Worm (Caenorhabditis elegans) whole organism, young adult: ENCODE measurements around the gene ptr-24.

Source experiments
- B0019.2 ChIP-seq: fragments of 200-800 bp; sonication (Bioruptor generic); conservative IDR thresholded peaks from 2 replicates; pipeline ENCODE4 v1.3.6; 2022; ENCODE audit warnings: missing genetic modification reagents, missing genetic modification characterization, missing compliant biosample characterization
- B0035.1 ChIP-seq: sonication (generic microtip); optimal IDR thresholded peaks from 2 replicates; lab custom pipeline; 2016; ENCODE audit warnings: missing genetic modification characterization, mild to moderate bottlenecking, missing compliant biosample characterization, missing genotype, missing genetic modification reagents
- B0336.3 ChIP-seq: fragments of 200-800 bp; sonication (Bioruptor generic); IDR thresholded peaks from 2 replicates; pipeline ENCODE4 v1.3.6; 2022; ENCODE audit warnings: missing genetic modification characterization, missing compliant biosample characterization
- D2030.7 ChIP-seq: fragments of 200-800 bp; sonication (Bioruptor generic); IDR thresholded peaks from 2 replicates; pipeline ENCODE4 v1.3.6; 2022; ENCODE audit warnings: missing genetic modification reagents, missing genetic modification characterization, missing compliant biosample characterization
- F10E7.11 ChIP-seq: sonication (generic microtip); optimal IDR thresholded peaks from 2 replicates; lab custom pipeline; 2017; ENCODE audit warnings: mild to moderate bottlenecking, missing genetic modification characterization, moderate library complexity, missing compliant biosample characterization
- F23B12.7 ChIP-seq: sonication (generic microtip); optimal IDR thresholded peaks from 2 replicates; lab custom pipeline; 2017; ENCODE audit warnings: missing genetic modification characterization, mild to moderate bottlenecking, missing compliant biosample characterization, antibody characterized with exemption, moderate library complexity; ENCODE audit not compliant: insufficient read depth
- F55B11.4 ChIP-seq: sonication (generic microtip); optimal IDR thresholded peaks from 2 replicates; lab custom pipeline; 2016; ENCODE audit warnings: missing compliant biosample characterization, missing genetic modification characterization, borderline replicate concordance; ENCODE audit not compliant: insufficient read depth
- F57C9.4 ChIP-seq: sonication (generic microtip); optimal IDR thresholded peaks from 2 replicates; lab custom pipeline; 2017; ENCODE audit warnings: mild to moderate bottlenecking, missing genetic modification characterization, missing compliant biosample characterization
- K11D2.4 ChIP-seq: fragments of 200-800 bp; sonication (Bioruptor generic); IDR thresholded peaks from 2 replicates; pipeline ENCODE4 v1.3.6; 2022; ENCODE audit warnings: missing genetic modification reagents, missing genetic modification characterization, missing compliant biosample characterization
- akir-1 ChIP-seq: fragments of 200-800 bp; sonication (Bioruptor generic); optimal IDR thresholded peaks from 2 replicates; lab custom pipeline; 2018; ENCODE audit warnings: mild to moderate bottlenecking, missing genetic modification characterization, moderate library complexity, missing compliant biosample characterization
- ama-1 ChIP-seq, 3 experiments: fragments of 150-350 bp in 1 of 3; sonication (generic microtip) in 2 of 3; optimal IDR thresholded peaks; 2 replicates each; lab custom pipeline; 2014 to 2018; ENCODE audit warnings: missing biosample characterization in 2 of 3, missing genetic modification characterization in 2 of 3, missing genetic modification reagents in 2 of 3
- aptf-3 ChIP-seq: fragments of 200-800 bp; sonication (Bioruptor generic); IDR thresholded peaks from 2 replicates; pipeline ENCODE4 v1.3.6; 2022; ENCODE audit warnings: missing genetic modification characterization, missing compliant biosample characterization
- attf-3 ChIP-seq: fragments of 200-800 bp; sonication (Bioruptor generic); conservative IDR thresholded peaks from 2 replicates; pipeline ENCODE4 v1.3.6; 2022; ENCODE audit warnings: missing genetic modification reagents, missing genetic modification characterization, missing compliant biosample characterization
- attf-5 ChIP-seq: fragments of 200-800 bp; sonication (Bioruptor generic); optimal IDR thresholded peaks from 2 replicates; lab custom pipeline; 2018; ENCODE audit warnings: mild to moderate bottlenecking, missing genetic modification characterization, missing compliant biosample characterization
- attf-6 ChIP-seq: fragments of 200-800 bp; sonication (Bioruptor generic); IDR thresholded peaks from 2 replicates; pipeline ENCODE4 v1.3.6; 2022; ENCODE audit warnings: missing genetic modification reagents, missing genetic modification characterization, missing compliant biosample characterization
- ccch-3 ChIP-seq: fragments of 200-800 bp; sonication (Bioruptor generic); optimal IDR thresholded peaks from 2 replicates; lab custom pipeline; 2018; ENCODE audit warnings: mild to moderate bottlenecking, missing genetic modification characterization, missing compliant biosample characterization
- cebp-1 ChIP-seq, 2 experiments: fragments of 200-800 bp in 1 of 2; sonication (Bioruptor generic) in 1 of 2; sonication (generic microtip) in 1 of 2; IDR thresholded peaks in 1 of 2; optimal IDR thresholded peaks in 1 of 2; 2 replicates each; pipeline versions ENCODE4 v1.3.6 to Lab custom; 2017 to 2022; ENCODE audit warnings: missing compliant biosample characterization in 2 of 2, missing genetic modification characterization in 2 of 2, mild to moderate bottlenecking in 1 of 2, missing genetic modification reagents in 1 of 2, moderate library complexity in 1 of 2
- ceh-58 ChIP-seq: fragments of 200-800 bp; sonication (Bioruptor generic); IDR thresholded peaks from 2 replicates; pipeline ENCODE4 v1.3.6; 2022; ENCODE audit warnings: missing genetic modification characterization, missing compliant biosample characterization
- ceh-79 ChIP-seq: sonication (generic microtip); optimal IDR thresholded peaks from 2 replicates; lab custom pipeline; 2017; ENCODE audit warnings: mild to moderate bottlenecking, missing genetic modification characterization, missing compliant biosample characterization
- chd-7 ChIP-seq: sonication (generic microtip); optimal IDR thresholded peaks from 2 replicates; lab custom pipeline; 2016; ENCODE audit warnings: mild to moderate bottlenecking, missing genetic modification characterization, moderate library complexity, missing compliant biosample characterization
- dpl-1 ChIP-seq: fragments of 150-350 bp; optimal IDR thresholded peaks from 2 replicates; lab custom pipeline; 2014; ENCODE audit warnings: missing biosample characterization, missing genetic modification reagents, missing genetic modification characterization
- efl-1 ChIP-seq: fragments of 150-350 bp; optimal IDR thresholded peaks from 2 replicates; lab custom pipeline; 2014; ENCODE audit warnings: missing biosample characterization, missing genetic modification reagents, missing genetic modification characterization
- ekl-4 ChIP-seq: fragments of 200-800 bp; sonication (Bioruptor generic); IDR thresholded peaks from 2 replicates; pipeline ENCODE4 v1.3.6; 2022; ENCODE audit warnings: missing genetic modification reagents, missing genetic modification characterization, missing compliant biosample characterization
- ets-4 ChIP-seq: fragments of 200-800 bp; sonication (Bioruptor generic); optimal IDR thresholded peaks from 2 replicates; lab custom pipeline; 2018; ENCODE audit warnings: mild to moderate bottlenecking, missing genetic modification characterization, missing compliant biosample characterization
- fkh-3 ChIP-seq: sonication (generic microtip); optimal IDR thresholded peaks from 2 replicates; lab custom pipeline; 2016; ENCODE audit warnings: mild to moderate bottlenecking, missing genetic modification characterization, missing compliant biosample characterization
- him-1 ChIP-seq: sonication (generic microtip); optimal IDR thresholded peaks from 2 replicates; lab custom pipeline; 2016; ENCODE audit warnings: missing genotype, missing genetic modification reagents, missing genetic modification characterization, missing compliant biosample characterization
- hlh-12 ChIP-seq: sonication (generic microtip); optimal IDR thresholded peaks from 2 replicates; lab custom pipeline; 2016; ENCODE audit warnings: missing genetic modification characterization, missing compliant biosample characterization
- hrde-1 ChIP-seq: sonication (generic microtip); optimal IDR thresholded peaks from 2 replicates; lab custom pipeline; 2016; ENCODE audit warnings: missing genetic modification characterization, mild to moderate bottlenecking, missing compliant biosample characterization, moderate library complexity, missing genotype, missing genetic modification reagents, borderline replicate concordance
- lag-1 ChIP-seq: fragments of 200-800 bp; sonication (Bioruptor generic); IDR thresholded peaks from 2 replicates; pipeline ENCODE4 v1.3.6; 2022; ENCODE audit warnings: missing genetic modification reagents, missing genetic modification characterization, missing compliant biosample characterization
- let-526 ChIP-seq: fragments of 200-800 bp; sonication (Bioruptor generic); IDR thresholded peaks from 2 replicates; pipeline ENCODE4 v1.3.6; 2022; ENCODE audit warnings: missing genetic modification reagents, missing genetic modification characterization, missing compliant biosample characterization
- lin-26 ChIP-seq: fragments of 200-800 bp; sonication (Bioruptor generic); IDR thresholded peaks from 2 replicates; pipeline ENCODE4 v1.3.6; 2022; ENCODE audit warnings: missing genetic modification reagents, missing genetic modification characterization, missing compliant biosample characterization
- lir-1 ChIP-seq: fragments of 200-800 bp; sonication (Bioruptor generic); conservative IDR thresholded peaks from 2 replicates; pipeline ENCODE4 v1.3.6; 2022; ENCODE audit warnings: missing genetic modification reagents, missing genetic modification characterization, missing compliant biosample characterization
- madf-6 ChIP-seq: fragments of 200-800 bp; sonication (Bioruptor generic); IDR thresholded peaks from 2 replicates; pipeline ENCODE4 v1.3.6; 2022; ENCODE audit warnings: missing genetic modification reagents, missing genetic modification characterization, missing compliant biosample characterization
- mcd-1 ChIP-seq: fragments of 200-800 bp; sonication (Bioruptor generic); IDR thresholded peaks from 2 replicates; pipeline ENCODE4 v1.3.6; 2022; ENCODE audit warnings: missing genetic modification reagents, missing genetic modification characterization, missing compliant biosample characterization
- mel-28 ChIP-seq: sonication (generic microtip); optimal IDR thresholded peaks from 2 replicates; lab custom pipeline; 2016; ENCODE audit warnings: borderline replicate concordance, mild to moderate bottlenecking, missing genetic modification characterization, missing compliant biosample characterization
- nhr-120 ChIP-seq: fragments of 200-800 bp; sonication (Bioruptor generic); IDR thresholded peaks from 2 replicates; pipeline ENCODE4 v1.3.6; 2022; ENCODE audit warnings: missing genetic modification characterization, missing compliant biosample characterization
- nhr-179 ChIP-seq: sonication (generic microtip); optimal IDR thresholded peaks from 2 replicates; lab custom pipeline; 2016; ENCODE audit warnings: mild to moderate bottlenecking, missing genetic modification characterization, missing compliant biosample characterization
- rpc-1 ChIP-seq, 2 experiments: fragments of 150-350 bp in 1 of 2; sonication (generic microtip) in 1 of 2; optimal IDR thresholded peaks; 2 replicates each; lab custom pipeline; 2014 to 2018; ENCODE audit warnings: missing biosample characterization in 1 of 2, missing genetic modification characterization in 1 of 2, missing genetic modification reagents in 1 of 2, missing genotype in 1 of 2
- sdz-38 ChIP-seq: sonication (generic microtip); optimal IDR thresholded peaks from 2 replicates; lab custom pipeline; 2016; ENCODE audit warnings: missing genotype, missing genetic modification characterization, missing compliant biosample characterization
- somi-1 ChIP-seq: fragments of 200-800 bp; sonication (Bioruptor generic); optimal IDR thresholded peaks from 2 replicates; lab custom pipeline; 2018; ENCODE audit warnings: mild to moderate bottlenecking, missing genetic modification characterization, missing compliant biosample characterization
- tbp1 ChIP-seq: fragments of 200-800 bp; sonication (Bioruptor generic); optimal IDR thresholded peaks from 2 replicates; lab custom pipeline; 2018; ENCODE audit warnings: mild to moderate bottlenecking, missing genetic modification characterization, missing compliant biosample characterization
- zim-3 ChIP-seq: sonication (generic microtip); optimal IDR thresholded peaks from 2 replicates; lab custom pipeline; 2017; ENCODE audit warnings: mild to moderate bottlenecking, missing genetic modification characterization, moderate library complexity, missing compliant biosample characterization
- ztf-18 ChIP-seq: sonication (generic microtip); optimal IDR thresholded peaks from 2 replicates; lab custom pipeline; 2016; ENCODE audit warnings: missing genotype, mild to moderate bottlenecking, missing genetic modification characterization, missing compliant biosample characterization
- ztf-22 ChIP-seq: fragments of 200-800 bp; sonication (Bioruptor generic); optimal IDR thresholded peaks from 2 replicates; lab custom pipeline; 2018; ENCODE audit warnings: mild to moderate bottlenecking, missing genetic modification characterization, moderate library complexity, missing compliant biosample characterization
- ztf-26 ChIP-seq: sonication (generic microtip); optimal IDR thresholded peaks from 2 replicates; lab custom pipeline; 2017; ENCODE audit warnings: missing genetic modification characterization, missing compliant biosample characterization
- ztf-28 ChIP-seq: fragments of 200-800 bp; sonication (Bioruptor generic); IDR thresholded peaks from 2 replicates; pipeline ENCODE4 v1.3.6; 2022; ENCODE audit warnings: missing genetic modification reagents, missing genetic modification characterization, missing compliant biosample characterization

ptr-24 gene

DNA sequence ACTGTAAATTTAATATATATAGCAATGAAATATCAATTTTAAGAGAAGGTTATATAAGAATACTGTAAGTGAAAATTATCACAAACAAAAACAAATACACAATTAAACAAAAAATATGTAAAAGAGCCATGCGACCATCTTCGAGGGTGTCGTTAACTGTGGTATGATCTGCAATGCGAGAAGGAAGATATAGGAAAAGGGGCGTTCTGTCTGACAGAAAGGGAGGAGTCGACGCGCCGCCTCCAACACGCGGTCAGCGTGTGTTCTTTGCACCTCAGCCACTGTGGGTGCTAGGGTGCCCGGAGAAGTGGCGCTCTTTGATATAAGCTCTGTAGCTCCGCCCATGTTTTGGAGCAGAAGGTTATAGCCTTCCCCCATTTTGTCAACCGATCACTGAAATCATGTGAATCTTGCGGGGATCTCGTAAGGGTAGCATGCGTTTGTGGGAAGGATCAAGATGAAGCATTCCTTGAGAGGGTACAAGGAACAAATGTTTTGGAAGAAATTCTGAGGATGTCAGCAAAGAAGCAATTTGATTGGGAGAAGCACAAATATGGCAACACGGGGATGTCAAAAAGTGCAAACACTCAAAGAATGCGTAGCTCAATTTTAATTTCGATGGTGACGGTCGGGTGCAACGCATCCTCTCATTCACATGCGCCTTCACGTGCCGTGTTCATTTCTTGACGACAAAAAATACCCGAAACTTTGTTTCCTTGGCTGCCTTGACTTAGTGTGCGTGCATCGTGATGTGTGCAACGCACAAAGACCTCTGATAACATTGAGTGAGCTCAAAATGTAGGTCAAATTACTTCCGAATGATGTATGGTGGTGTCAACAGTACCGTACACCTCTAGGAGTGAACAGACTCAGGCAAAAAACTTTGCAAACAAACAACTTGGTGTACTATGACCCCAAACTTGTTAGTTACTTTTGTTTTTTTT, 13.2 kb downstream of the ptr-24 start, which contains the start of gene mxl-3:
Gene mxl-3, minus strand, starts transcription at position 1 of the 944 bp plus-strand sequence.
- TF ChIP-seq mcd-1 (no peak), lin-26 (GFP tag; lab: Robert Waterston, UW) (peak; percentile 49; the same call in 1 of the 2 replicates), D2030.7 (GFP tag; lab: Robert Waterston, UW) (no peak), tbp1 (GFP tag; lab: Kevin White, UChicago) (peak; percentile 0), chd-7 (tag; lab: Kevin White, UChicago) (peak; percentile 36), ztf-26 (tag; lab: Kevin White, UChicago) (peak; percentile 40), ama-1 (optimal IDR thresholded peaks at IDR 0.05; lab: Kevin White, UChicago) (peak; percentile 49), ama-1 (GFP tag; optimal IDR thresholded peaks at IDR 0.05; lab: Kevin White, UChicago) (no peak), nhr-120 (GFP tag; lab: Robert Waterston, UW) (no peak), attf-5 (no peak), B0019.2 (GFP tag; lab: Robert Waterston, UW) (no peak), F55B11.4 (no peak), attf-3 (no peak), aptf-3 (no peak), B0035.1 (tag; lab: Kevin White, UChicago) (no peak), ets-4 (no peak), somi-1 (GFP tag; lab: Kevin White, UChicago) (no peak), ztf-22 (no peak), let-526 (no peak), F57C9.4 (tag; lab: Kevin White, UChicago) (no peak), lag-1 (GFP tag; lab: Robert Waterston, UW) (no peak), cebp-1 (GFP tag; IDR thresholded peaks at IDR 0.05; lab: Robert Waterston, UW) (0 out of 2 replicates have a peak, but pooled peaks have one; percentile 11), cebp-1 (tag; optimal IDR thresholded peaks at IDR 0.05; lab: Kevin White, UChicago) (peak; percentile 3), rpc-1 (optimal IDR thresholded peaks at IDR 0.05; lab: Kevin White, UChicago) (no peak), rpc-1 (tag; optimal IDR thresholded peaks at IDR 0.05; lab: Kevin White, UChicago) (no peak), akir-1 (GFP tag; lab: Kevin White, UChicago) (no peak), sdz-38 (no peak), attf-6 (GFP tag; lab: Robert Waterston, UW) (no peak), madf-6 (no peak), F10E7.11 (tag; lab: Kevin White, UChicago) (no peak), nhr-179 (tag; lab: Kevin White, UChicago) (no peak), hrde-1 (tag; lab: Kevin White, UChicago) (no peak), F23B12.7 (tag; lab: Kevin White, UChicago) (no peak), B0336.3 (GFP tag; lab: Robert Waterston, UW) (no peak), ztf-18 (tag; lab: Kevin White, UChicago) (no peak), ztf-28 (GFP tag; lab: Robert Waterston, UW) (no peak), him-1 (tag; lab: Kevin White, UChicago) (no peak), dpl-1 (GFP tag; lab: Kevin White, UChicago) (no peak), zim-3 (tag; lab: Kevin White, UChicago) (no peak), efl-1 (no peak), ccch-3 (GFP tag; lab: Kevin White, UChicago) (no peak), ceh-58 (GFP tag; lab: Robert Waterston, UW) (no peak), lir-1 (GFP tag; lab: Robert Waterston, UW) (no peak), ekl-4 (GFP tag; lab: Robert Waterston, UW) (no peak), ceh-79 (tag; lab: Kevin White, UChicago) (no peak), fkh-3 (tag; lab: Kevin White, UChicago) (no peak), hlh-12 (tag; lab: Kevin White, UChicago) (no peak), mel-28 (tag; lab: Kevin White, UChicago) (no peak), K11D2.4 (GFP tag; lab: Robert Waterston, UW) (peak; percentile 22)
